Fruit fly (Drosophila melanogaster): Measurements from ENCODE around the gene SdhD.
A peak's percentile ranks its signal among the peaks of the same experiment; 100 is the strongest.

SdhD gene

dm6 chr3R:23727657-23728056 lies 32.7 kb downstream of the SdhD start:
- TF ChIP-seq CG12768 (GFP tag; optimal IDR thresholded peaks at IDR 0.05) (no peak), CG5204 (GFP tag; optimal IDR thresholded peaks at IDR 0.05) (no peak), CG14711 (tag; optimal IDR thresholded peaks at IDR 0.05) (no peak), CG33017 (tag; optimal IDR thresholded peaks at IDR 0.05) (no peak), Crg-1 (GFP tag; optimal IDR thresholded peaks at IDR 0.05) (no peak), Hr96 (GFP tag; optimal IDR thresholded peaks at IDR 0.05) (no peak), CG1620 (GFP tag; optimal IDR thresholded peaks at IDR 0.05) (no peak), cic (GFP tag; optimal IDR thresholded peaks at IDR 0.05) (no peak), bab1 (GFP tag; optimal IDR thresholded peaks at IDR 0.05) (no peak)

dm6 chr3R:23726740-23727139 lies 33.7 kb downstream of the SdhD start:
- peak; percentile 4 for TF ChIP-seq Hr96 (GFP tag; optimal IDR thresholded peaks at IDR 0.05)
- TF ChIP-seq CG5204 (GFP tag; optimal IDR thresholded peaks at IDR 0.05) = peak; percentile 66
- TF ChIP-seq CG12768 (GFP tag; optimal IDR thresholded peaks at IDR 0.05) = peak; percentile 49
- TF ChIP-seq Crg-1 (GFP tag; optimal IDR thresholded peaks at IDR 0.05) = no peak
- peak; percentile 69 for TF ChIP-seq CG11617 (GFP tag; optimal IDR thresholded peaks at IDR 0.05)
- TF ChIP-seq CG7045 (GFP tag; optimal IDR thresholded peaks at IDR 0.05) = peak; percentile 78
- peak; percentile 88 for TF ChIP-seq kay (GFP tag; ENCODE audit: borderline replicate concordance)
- TF ChIP-seq CG7101 (tag; optimal IDR thresholded peaks at IDR 0.05) = peak; percentile 76
- TF ChIP-seq cic (GFP tag; optimal IDR thresholded peaks at IDR 0.05) = no peak
- TF ChIP-seq CG14711 (tag; optimal IDR thresholded peaks at IDR 0.05) = peak; percentile 79
- TF ChIP-seq bab1 (GFP tag; optimal IDR thresholded peaks at IDR 0.05) = peak; percentile 20
- no peak for TF ChIP-seq cnc (optimal IDR thresholded peaks at IDR 0.05)
- no peak for TF ChIP-seq ovo (GFP tag; optimal IDR thresholded peaks at IDR 0.05)
- TF ChIP-seq CG1620 (GFP tag; optimal IDR thresholded peaks at IDR 0.05) = no peak
- peak; percentile 25 for TF ChIP-seq Mnt (GFP tag; optimal IDR thresholded peaks at IDR 0.05)
- peak; percentile 67 for TF ChIP-seq toe (GFP tag; optimal IDR thresholded peaks at IDR 0.05)
- peak; percentile 22 for TF ChIP-seq pad (GFP tag; optimal IDR thresholded peaks at IDR 0.05)
- peak; percentile 13 for TF ChIP-seq tj (GFP tag; optimal IDR thresholded peaks at IDR 0.05)
- TF ChIP-seq Clk (GFP tag; optimal IDR thresholded peaks at IDR 0.05) = no peak
- TF ChIP-seq CG33017 (tag; optimal IDR thresholded peaks at IDR 0.05) = peak; percentile 87

- TF ChIP-seq tj (GFP tag; optimal IDR thresholded peaks at IDR 0.05) (no peak), CG7045 (GFP tag; optimal IDR thresholded peaks at IDR 0.05) (no peak), pad (GFP tag; optimal IDR thresholded peaks at IDR 0.05) (no peak), CG12768 (GFP tag; optimal IDR thresholded peaks at IDR 0.05) (peak; percentile 32), CG33017 (tag; optimal IDR thresholded peaks at IDR 0.05) (no peak), Clk (GFP tag; optimal IDR thresholded peaks at IDR 0.05) (no peak)
Observed at dm6 chr3R:23725711-23726349, 34.6 kb downstream of the SdhD start.

dm6 chr3R:23724843-23725506 lies 35.4 kb downstream of the SdhD start:
- TF ChIP-seq CG7045 (GFP tag; optimal IDR thresholded peaks at IDR 0.05) (no peak), CG33017 (tag; optimal IDR thresholded peaks at IDR 0.05) (peak; percentile 24), CG12768 (GFP tag; optimal IDR thresholded peaks at IDR 0.05) (peak; percentile 18), Mnt (GFP tag; optimal IDR thresholded peaks at IDR 0.05) (peak; percentile 34), cic (GFP tag; optimal IDR thresholded peaks at IDR 0.05) (peak; percentile 90), CG1620 (GFP tag; optimal IDR thresholded peaks at IDR 0.05) (no peak), Crg-1 (GFP tag; optimal IDR thresholded peaks at IDR 0.05) (no peak), Hr96 (GFP tag; optimal IDR thresholded peaks at IDR 0.05) (no peak), CG11617 (GFP tag; optimal IDR thresholded peaks at IDR 0.05) (no peak), ovo (GFP tag; optimal IDR thresholded peaks at IDR 0.05) (no peak), CG7101 (tag; optimal IDR thresholded peaks at IDR 0.05) (no peak), CG5204 (GFP tag; optimal IDR thresholded peaks at IDR 0.05) (no peak), pad (GFP tag; optimal IDR thresholded peaks at IDR 0.05) (no peak), CG14711 (tag; optimal IDR thresholded peaks at IDR 0.05) (no peak), cnc (optimal IDR thresholded peaks at IDR 0.05) (peak in 1 of 2 experiments; percentile 16)

- TF ChIP-seq CG7045 (GFP tag; optimal IDR thresholded peaks at IDR 0.05) (peak; percentile 80), pad (GFP tag; optimal IDR thresholded peaks at IDR 0.05) (peak; percentile 89), toe (GFP tag; optimal IDR thresholded peaks at IDR 0.05) (peak; percentile 54), CG14711 (tag; optimal IDR thresholded peaks at IDR 0.05) (no peak), Hr96 (GFP tag; optimal IDR thresholded peaks at IDR 0.05) (peak; percentile 65), CG33017 (tag; optimal IDR thresholded peaks at IDR 0.05) (peak; percentile 72), CG1620 (GFP tag; optimal IDR thresholded peaks at IDR 0.05) (no peak), ovo (GFP tag; optimal IDR thresholded peaks at IDR 0.05) (peak; percentile 94), kay (GFP tag; ENCODE audit: borderline replicate concordance) (peak; percentile 98), CG7101 (tag; optimal IDR thresholded peaks at IDR 0.05) (peak; percentile 77), Crg-1 (GFP tag; optimal IDR thresholded peaks at IDR 0.05) (peak; percentile 92), tj (GFP tag; optimal IDR thresholded peaks at IDR 0.05) (peak; percentile 88), CG5204 (GFP tag; optimal IDR thresholded peaks at IDR 0.05) (peak; percentile 11), cic (GFP tag; optimal IDR thresholded peaks at IDR 0.05) (peak; percentile 99), Clk (GFP tag; optimal IDR thresholded peaks at IDR 0.05) (peak; percentile 81), CG12768 (GFP tag; optimal IDR thresholded peaks at IDR 0.05) (peak; percentile 55), cnc (optimal IDR thresholded peaks at IDR 0.05) (no peak), Mnt (GFP tag; optimal IDR thresholded peaks at IDR 0.05) (peak; percentile 91), CG11617 (GFP tag; optimal IDR thresholded peaks at IDR 0.05) (peak; percentile 79), bab1 (GFP tag; optimal IDR thresholded peaks at IDR 0.05) (peak; percentile 4)
Observed at dm6 chr3R:23723381-23724034, 36.9 kb downstream of the SdhD start.
